Worm (Caenorhabditis elegans): ENCODE measurements around the gene glr-7.

Gene glr-7

ce11 chrX:2401883-2402282, 17.8 kb downstream of the glr-7 start, which contains the start of gene dhhc-9:
Gene dhhc-9, minus strand, starts transcription at chrX:2402036.
- no peak for TF ChIP-seq pag-3 (tag; optimal IDR thresholded peaks at IDR 0.05; ENCODE audit: borderline replicate concordance)
- peak; percentile 40 for TF ChIP-seq unc-42 (tag; optimal IDR thresholded peaks at IDR 0.05)
- no peak for TF ChIP-seq che-1 (tag; optimal IDR thresholded peaks at IDR 0.05)
- TF ChIP-seq K09A11.1 (tag; optimal IDR thresholded peaks at IDR 0.05; ENCODE audit: insufficient read depth) = no peak
- TF ChIP-seq fkh-6 (tag; optimal IDR thresholded peaks at IDR 0.05) = no peak
- no peak for TF ChIP-seq rnt-1 (tag; optimal IDR thresholded peaks at IDR 0.05)
- no peak for TF ChIP-seq sox-4 (tag; optimal IDR thresholded peaks at IDR 0.05)
- peak; percentile 47 for TF ChIP-seq ceh-31 (tag; optimal IDR thresholded peaks at IDR 0.05)
- TF ChIP-seq pat-9 (tag; optimal IDR thresholded peaks at IDR 0.05) = no peak
- TF ChIP-seq ztf-16 (tag; optimal IDR thresholded peaks at IDR 0.05) = no peak
- no peak for TF ChIP-seq ceh-18 (tag; optimal IDR thresholded peaks at IDR 0.05)
- TF ChIP-seq sdc-2 (tag; optimal IDR thresholded peaks at IDR 0.05) = peak; percentile 33
- TF ChIP-seq unc-55 (GFP tag; optimal IDR thresholded peaks at IDR 0.05) = peak; percentile 71
- no peak for TF ChIP-seq ceh-9 (tag; optimal IDR thresholded peaks at IDR 0.05)
- TF ChIP-seq nhr-232 (tag; optimal IDR thresholded peaks at IDR 0.05) = no peak
- TF ChIP-seq hlh-8 (tag; optimal IDR thresholded peaks at IDR 0.05) = no peak
- TF ChIP-seq tbx-7 (tag; optimal IDR thresholded peaks at IDR 0.05) = no peak
- TF ChIP-seq pax-1 (tag; optimal IDR thresholded peaks at IDR 0.05) = no peak
- TF ChIP-seq ceh-48 (tag; optimal IDR thresholded peaks at IDR 0.05) = no peak
- no peak for TF ChIP-seq tbx-2 (tag; optimal IDR thresholded peaks at IDR 0.05)
- TF ChIP-seq eyg-1 (tag; optimal IDR thresholded peaks at IDR 0.05) = no peak
- TF ChIP-seq ahr-1 (tag; optimal IDR thresholded peaks at IDR 0.05) = no peak
- TF ChIP-seq odd-2 (tag; optimal IDR thresholded peaks at IDR 0.05) = no peak
- no peak for TF ChIP-seq dmd-4 (tag; optimal IDR thresholded peaks at IDR 0.05; ENCODE audit: borderline replicate concordance)
- no peak for TF ChIP-seq unc-3 (GFP tag; conservative IDR thresholded peaks at IDR 0.05)
- no peak for TF ChIP-seq unc-3 (tag; optimal IDR thresholded peaks at IDR 0.05)
- no peak for TF ChIP-seq dve-1 (tag; optimal IDR thresholded peaks at IDR 0.05)
- peak; percentile 85 for TF ChIP-seq nfya-1 (tag; optimal IDR thresholded peaks at IDR 0.05)
- TF ChIP-seq hlh-30 (tag; optimal IDR thresholded peaks at IDR 0.05; ENCODE audit: insufficient read depth) = peak; percentile 36
- no peak for TF ChIP-seq pha-2 (tag; optimal IDR thresholded peaks at IDR 0.05)
- TF ChIP-seq elt-4 (tag; optimal IDR thresholded peaks at IDR 0.05) = no peak

- TF ChIP-seq hlh-15 (tag; optimal IDR thresholded peaks at IDR 0.05) (no peak), npax-4 (tag; optimal IDR thresholded peaks at IDR 0.05) (no peak), pros-1 (tag; optimal IDR thresholded peaks at IDR 0.05) (no peak), ceh-30 (tag; optimal IDR thresholded peaks at IDR 0.05) (no peak), nhr-11 (tag; optimal IDR thresholded peaks at IDR 0.05) (no peak), unc-55 (GFP tag; optimal IDR thresholded peaks at IDR 0.05) (no peak)
Observed at ce11 chrX:2394983-2395382, 24.7 kb downstream of the glr-7 start, which contains the start of gene C43H6.6. Gene C43H6.6, plus strand, starts transcription at chrX:2395283.

- TF ChIP-seq npax-4 (tag; optimal IDR thresholded peaks at IDR 0.05) (no peak), ceh-30 (tag; optimal IDR thresholded peaks at IDR 0.05) (no peak), dve-1 (tag; optimal IDR thresholded peaks at IDR 0.05) (no peak), ceh-45 (GFP tag; IDR thresholded peaks at IDR 0.05) (no peak), dmd-4 (tag; optimal IDR thresholded peaks at IDR 0.05; ENCODE audit: borderline replicate concordance) (no peak), rnt-1 (tag; optimal IDR thresholded peaks at IDR 0.05) (no peak), nhr-11 (tag; optimal IDR thresholded peaks at IDR 0.05) (no peak), ceh-14 (tag; optimal IDR thresholded peaks at IDR 0.05) (no peak), ceh-19 (GFP tag; optimal IDR thresholded peaks at IDR 0.05) (no peak), elt-2 (tag; optimal IDR thresholded peaks at IDR 0.05) (no peak), unc-42 (tag; optimal IDR thresholded peaks at IDR 0.05) (no peak), unc-86 (tag; optimal IDR thresholded peaks at IDR 0.05) (no peak), K09A11.1 (tag; optimal IDR thresholded peaks at IDR 0.05; ENCODE audit: insufficient read depth) (no peak), ama-1 (optimal IDR thresholded peaks at IDR 0.05) (no peak), fkh-10 (GFP tag; optimal IDR thresholded peaks at IDR 0.05) (no peak), ets-4 (tag; optimal IDR thresholded peaks at IDR 0.05) (no peak), pros-1 (tag; optimal IDR thresholded peaks at IDR 0.05) (no peak), ahr-1 (tag; optimal IDR thresholded peaks at IDR 0.05) (no peak)
Observed at ce11 chrX:2386922-2387566, 32.6 kb downstream of the glr-7 start.
